Worm (Caenorhabditis elegans) whole organism, early embryonic: Measurements from ENCODE around the gene pals-38.

Experiments used
- ama-1 ChIP-seq: fragments of 150-350 bp; optimal IDR thresholded peaks from 2 replicates; lab custom pipeline; 2014
- ceh-13 ChIP-seq: fragments of 200-800 bp; sonication (Bioruptor generic); optimal IDR thresholded peaks from 2 replicates; lab custom pipeline; 2018; ENCODE audit warnings: mild to moderate bottlenecking, missing genetic modification characterization, missing compliant biosample characterization
- pes-1 ChIP-seq: fragments of 200-800 bp; sonication (Bioruptor generic); IDR thresholded peaks from 2 replicates; pipeline ENCODE4 v1.3.6; 2022; ENCODE audit warnings: missing genetic modification reagents, missing genetic modification characterization, missing compliant biosample characterization
- tra-4 ChIP-seq: sonication (generic microtip); optimal IDR thresholded peaks from 2 replicates; lab custom pipeline; 2017; ENCODE audit warnings: missing genetic modification characterization, missing compliant biosample characterization

DNA sequence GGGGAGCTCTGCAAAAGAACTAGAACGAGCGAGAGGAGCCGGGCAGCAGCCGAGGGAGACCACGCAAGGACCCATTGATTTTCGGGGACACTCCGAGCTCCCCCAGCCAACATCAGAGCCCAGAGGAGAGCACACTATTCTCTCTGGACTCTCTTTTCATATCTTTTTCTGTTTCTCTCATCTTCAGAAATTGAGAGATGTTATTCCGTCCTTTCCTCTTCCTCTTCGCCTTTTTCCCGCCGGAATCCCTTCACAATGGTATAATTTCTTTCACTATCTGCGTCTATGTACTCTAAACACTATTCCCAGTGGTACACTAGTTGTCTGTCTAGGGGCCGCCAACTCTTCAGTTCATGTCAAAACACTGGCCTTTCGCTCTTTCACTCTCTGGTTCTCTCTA is 18.6 kb upstream of the pals-38 start:
- TF ChIP-seq pes-1 (no peak), ama-1 (lab: Kevin White, UChicago) (no peak), tra-4 (no peak), ceh-13 (GFP tag; lab: Kevin White, UChicago) (no peak)
